1 fruit fly cellular context compared by ENCODE assay signal in the genomic region with DNA sequence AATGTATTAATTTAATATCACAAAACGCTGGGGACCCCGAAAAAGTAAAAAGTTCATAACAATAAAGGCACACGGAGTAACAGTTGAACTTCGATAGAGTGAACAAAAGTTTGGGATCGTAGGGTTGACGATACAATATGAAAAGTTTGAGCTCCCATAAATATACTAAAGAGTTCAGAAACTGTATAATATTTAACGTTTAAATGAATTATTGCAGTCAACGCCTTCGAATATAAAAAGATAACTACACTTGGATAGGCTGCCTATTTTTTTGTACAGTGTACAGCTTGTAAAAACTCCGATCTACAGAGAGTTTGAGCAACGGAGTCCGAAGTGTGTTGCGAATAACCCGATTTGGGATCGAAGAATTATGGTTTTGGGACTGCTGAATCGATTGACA.
TF ChIP-seq lines count a peak whose summit lies in the region.

No protein-coding gene starts in this region.

TF ChIP-seq in whole organism, embryonic, 481 proteins besides CTCF, POLR2A, EP300 and RAD21 (continued from another document):
- TF ChIP-seq hth (optimal IDR thresholded peaks at IDR 0.05; lab: Kevin White, UChicago), result no peak
- TF ChIP-seq hkb (optimal IDR thresholded peaks at IDR 0.05; lab: Kevin White, UChicago), result no peak
- 0 out of 2 replicates have a peak, but pooled peaks have one; percentile 27 for TF ChIP-seq hkb (GFP tag; IDR thresholded peaks at IDR 0.05; lab: Robert Waterston, UW)
- TF ChIP-seq CG5953 (GFP tag; IDR thresholded peaks at IDR 0.05; lab: Robert Waterston, UW), result no peak
- TF ChIP-seq zf30C (GFP tag; optimal IDR thresholded peaks at IDR 0.05; lab: Kevin White, UChicago), result peak; percentile 35
- TF ChIP-seq CG30403 (GFP tag; optimal IDR thresholded peaks at IDR 0.05; lab: Kevin White, UChicago), result peak; percentile 3
- TF ChIP-seq sens (GFP tag; lab: Kevin White, UChicago), result peak; percentile 46
- no peak for TF ChIP-seq jumu (GFP tag; optimal IDR thresholded peaks at IDR 0.05; lab: Kevin White, UChicago)
- TF ChIP-seq CG10147 (GFP tag; optimal IDR thresholded peaks at IDR 0.05; lab: Kevin White, UChicago), result peak; percentile 2
- TF ChIP-seq tgo (GFP tag; IDR thresholded peaks at IDR 0.05; lab: Robert Waterston, UW), result no peak; the same call in 2 of the 3 replicates
- peak; percentile 23 for TF ChIP-seq CG4820 (GFP tag; optimal IDR thresholded peaks at IDR 0.05; lab: Kevin White, UChicago)
- TF ChIP-seq CG15269 (tag; optimal IDR thresholded peaks at IDR 0.05; lab: Kevin White, UChicago), result peak; percentile 3
- TF ChIP-seq row (GFP tag; IDR thresholded peaks at IDR 0.05; lab: Robert Waterston, UW), result peak; percentile 31; the same call in 1 of the 3 replicates
- TF ChIP-seq CG8281 (tag; optimal IDR thresholded peaks at IDR 0.05; lab: Kevin White, UChicago), result no peak
- peak; percentile 23 for TF ChIP-seq Fer3 (tag; optimal IDR thresholded peaks at IDR 0.05; lab: Kevin White, UChicago)
- TF ChIP-seq az2 (GFP tag; optimal IDR thresholded peaks at IDR 0.05; lab: Kevin White, UChicago), result peak; percentile 19
- no peak for TF ChIP-seq gcm (GFP tag; optimal IDR thresholded peaks at IDR 0.05; lab: Kevin White, UChicago)
- TF ChIP-seq HmgD (GFP tag; optimal IDR thresholded peaks at IDR 0.05; lab: Kevin White, UChicago), result no peak
- TF ChIP-seq bsh (GFP tag; optimal IDR thresholded peaks at IDR 0.05; lab: Kevin White, UChicago), result peak in 1 of 2 experiments; percentile 3
- TF ChIP-seq gsb (GFP tag; IDR thresholded peaks at IDR 0.05; lab: Robert Waterston, UW), result no peak
- no peak for TF ChIP-seq CG13894 (tag; optimal IDR thresholded peaks at IDR 0.05; lab: Kevin White, UChicago)
- no peak for TF ChIP-seq CG14014 (GFP tag; IDR thresholded peaks at IDR 0.05; lab: Robert Waterston, UW)
- TF ChIP-seq Ada2b (GFP tag; IDR thresholded peaks at IDR 0.05; lab: Robert Waterston, UW), result peak; percentile 34
- TF ChIP-seq CG4404 (GFP tag; IDR thresholded peaks at IDR 0.05; lab: Robert Waterston, UW), result no peak
- TF ChIP-seq gro (GFP tag; optimal IDR thresholded peaks at IDR 0.05; lab: Kevin White, UChicago), result no peak
- peak; percentile 39 for TF ChIP-seq CG17359 (tag; optimal IDR thresholded peaks at IDR 0.05; lab: Kevin White, UChicago)
- no peak for TF ChIP-seq sd (tag; optimal IDR thresholded peaks at IDR 0.05; lab: Kevin White, UChicago)
- peak; percentile 7 for TF ChIP-seq CG2712 (tag; optimal IDR thresholded peaks at IDR 0.05; lab: Kevin White, UChicago)
- TF ChIP-seq CG3281 (GFP tag; optimal IDR thresholded peaks at IDR 0.05; lab: Kevin White, UChicago), result no peak
- TF ChIP-seq grau (tag; optimal IDR thresholded peaks at IDR 0.05; lab: Kevin White, UChicago), result peak; percentile 77
- no peak for TF ChIP-seq pan (optimal IDR thresholded peaks at IDR 0.05; lab: Kevin White, UChicago)
- TF ChIP-seq pan (GFP tag; optimal IDR thresholded peaks at IDR 0.05 in 1 of 2, IDR thresholded peaks at IDR 0.05 in 1 of 2), result peak in 1 of 2 experiments; percentile 14
